Fruit fly (Drosophila melanogaster) whole organism, pupa: ENCODE measurements around the gene Scox.

Source experiments
- CG10348 ChIP-seq: fragments of 200-800 bp; sonication (Bioruptor generic); IDR thresholded peaks from 2 replicates; pipeline ENCODE4 v1.3.6; 2022; ENCODE audit warnings: missing biosample characterization, missing genetic modification characterization
- CG12605 ChIP-seq: fragments of 200-800 bp; sonication (Bioruptor generic); IDR thresholded peaks from 2 replicates; pipeline ENCODE4 v1.3.6; 2022; ENCODE audit warnings: missing biosample characterization, missing genetic modification characterization
- CG13204 ChIP-seq: fragments of 200-800 bp; sonication (Bioruptor generic); optimal IDR thresholded peaks from 2 replicates; lab custom pipeline; 2018; ENCODE audit warnings: missing biosample characterization, mild to moderate bottlenecking, missing genetic modification characterization, moderate library complexity
- CG14655 ChIP-seq: fragments of 200-800 bp; sonication (Bioruptor generic); optimal IDR thresholded peaks from 3 replicates; lab custom pipeline; 2017; ENCODE audit warnings: mild to moderate bottlenecking, missing biosample characterization, missing genetic modification reagents, missing genetic modification characterization
- CG15710 ChIP-seq: fragments of 200-800 bp; sonication (Bioruptor generic); optimal IDR thresholded peaks from 2 replicates; lab custom pipeline; 2018; ENCODE audit warnings: missing biosample characterization, mild to moderate bottlenecking, missing genetic modification characterization, moderate library complexity
- CG17806 ChIP-seq: fragments of 200-800 bp; sonication (Bioruptor generic); optimal IDR thresholded peaks from 2 replicates; lab custom pipeline; 2018; ENCODE audit warnings: missing biosample characterization, mild to moderate bottlenecking, missing genetic modification characterization, moderate library complexity
- CG32121 ChIP-seq: fragments of 200-800 bp; sonication (Bioruptor generic); IDR thresholded peaks from 2 replicates; pipeline ENCODE4 v1.3.6; 2022; ENCODE audit warnings: missing biosample characterization, missing genetic modification characterization
- CG34367 ChIP-seq: fragments of 200-800 bp; sonication (Bioruptor generic); optimal IDR thresholded peaks from 2 replicates; lab custom pipeline; 2018; ENCODE audit warnings: missing biosample characterization, mild to moderate bottlenecking, missing genetic modification characterization
- CG4496 ChIP-seq: fragments of 200-800 bp; sonication (Bioruptor generic); IDR thresholded peaks from 3 replicates; pipeline ENCODE4 v1.3.6; 2022; ENCODE audit warnings: missing biosample characterization, missing genetic modification characterization
- CG8159 ChIP-seq: fragments of 200-800 bp; sonication (Bioruptor generic); optimal IDR thresholded peaks from 3 replicates; lab custom pipeline; 2018; ENCODE audit warnings: missing biosample characterization, mild to moderate bottlenecking, missing genetic modification characterization, moderate library complexity
- CG8301 ChIP-seq: fragments of 200-800 bp; sonication (Bioruptor generic); optimal IDR thresholded peaks from 2 replicates; lab custom pipeline; 2018; ENCODE audit warnings: missing biosample characterization, mild to moderate bottlenecking, missing genetic modification characterization
- CG9948 ChIP-seq: fragments of 200-800 bp; sonication (Bioruptor generic); optimal IDR thresholded peaks from 2 replicates; lab custom pipeline; 2018; ENCODE audit warnings: missing biosample characterization, mild to moderate bottlenecking, missing genetic modification characterization, moderate library complexity
- D1 ChIP-seq: fragments of 200-800 bp; sonication (Bioruptor generic); optimal IDR thresholded peaks from 2 replicates; lab custom pipeline; 2018; ENCODE audit warnings: missing biosample characterization, mild to moderate bottlenecking, missing genetic modification characterization, moderate library complexity
- EcR ChIP-seq: fragments of 200-800 bp; sonication (Bioruptor generic); optimal IDR thresholded peaks from 3 replicates; lab custom pipeline; 2019; ENCODE audit warnings: missing biosample characterization, missing genetic modification characterization, mild to moderate bottlenecking, moderate library complexity, missing genetic modification reagents
- Ets98B ChIP-seq: fragments of 200-800 bp; sonication (Bioruptor generic); IDR thresholded peaks from 2 replicates; pipeline ENCODE4 v1.3.6; 2022; ENCODE audit warnings: missing biosample characterization, missing genetic modification characterization
- Pif1A ChIP-seq: fragments of 200-800 bp; sonication (Bioruptor generic); optimal IDR thresholded peaks from 3 replicates; lab custom pipeline; 2016; ENCODE audit warnings: missing biosample characterization, missing genetic modification characterization
- Pif1B ChIP-seq: fragments of 200-800 bp; sonication (Bioruptor generic); optimal IDR thresholded peaks from 3 replicates; lab custom pipeline; 2016; ENCODE audit warnings: missing biosample characterization, missing genetic modification characterization
- Snoo ChIP-seq: fragments of 200-800 bp; sonication (Bioruptor generic); optimal IDR thresholded peaks from 3 replicates; lab custom pipeline; 2017; ENCODE audit warnings: missing biosample characterization, mild to moderate bottlenecking, missing genetic modification characterization, inconsistent platforms
- fd96Ca ChIP-seq: fragments of 200-800 bp; sonication (Bioruptor generic); IDR thresholded peaks from 3 replicates; pipeline ENCODE4 v1.3.6; 2022; ENCODE audit warnings: missing biosample characterization, missing genetic modification characterization
- gl ChIP-seq: fragments of 200-800 bp; sonication (Bioruptor generic); optimal IDR thresholded peaks from 2 replicates; lab custom pipeline; 2018; ENCODE audit warnings: missing biosample characterization, mild to moderate bottlenecking, missing genetic modification characterization
- rn ChIP-seq: fragments of 200-800 bp; sonication (Bioruptor generic); IDR thresholded peaks from 2 replicates; pipeline ENCODE4 v1.3.6; 2022; ENCODE audit warnings: missing biosample characterization, missing genetic modification characterization

Scox gene

DNA sequence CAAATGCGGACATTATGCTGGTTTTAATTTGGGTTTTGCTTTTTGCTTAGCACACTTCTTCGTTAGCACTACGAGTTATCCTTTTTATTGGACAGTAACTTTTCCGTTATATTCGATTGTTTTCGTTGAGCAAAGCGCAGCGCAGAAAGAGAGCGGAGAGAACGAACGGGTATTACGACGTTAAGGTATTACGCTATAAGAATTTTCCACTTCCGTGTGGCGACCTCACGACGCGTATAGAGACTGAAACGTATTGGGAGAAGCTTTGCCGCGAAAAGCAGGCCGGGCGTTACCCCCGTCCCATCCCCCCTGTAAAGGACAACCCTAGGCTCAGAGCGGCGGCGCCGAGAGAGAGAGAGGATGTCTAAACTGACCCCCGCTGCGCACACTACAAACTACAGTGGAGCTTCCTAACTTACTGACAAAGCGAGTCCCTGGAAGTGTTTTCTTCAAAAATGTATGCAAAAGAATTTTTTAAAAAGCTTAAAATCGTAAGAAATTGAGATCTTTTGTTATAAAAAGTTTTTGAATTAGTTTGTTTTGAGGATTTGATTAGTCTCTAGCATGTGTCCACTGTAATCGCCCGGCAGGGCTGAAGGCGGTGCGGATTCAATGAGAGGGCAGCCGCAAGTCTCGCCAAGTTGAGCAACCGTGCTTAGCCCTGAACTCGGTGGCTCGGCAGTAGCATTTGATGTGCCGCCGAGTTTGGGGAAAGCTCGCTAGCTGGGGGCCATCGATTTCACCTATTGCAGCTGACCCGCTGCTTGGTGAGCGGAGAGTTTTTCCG lies 36.1 kb upstream of the Scox start:
- TF ChIP-seq CG4496 (GFP tag; lab: Robert Waterston, UW) = peak; percentile 94
- TF ChIP-seq CG32121 (GFP tag; lab: Robert Waterston, UW) = peak; percentile 89
- TF ChIP-seq CG12605 = peak; percentile 91
- TF ChIP-seq Snoo (tag; lab: Kevin White, UChicago) = peak; percentile 70
- peak; percentile 88 for TF ChIP-seq CG34367
- peak; percentile 90 for TF ChIP-seq CG8159
- TF ChIP-seq CG17806 (tag; lab: Kevin White, UChicago) = peak; percentile 89
- peak; percentile 38 for TF ChIP-seq EcR (GFP tag; lab: Kevin White, UChicago)
- TF ChIP-seq CG8301 = peak; percentile 81
- TF ChIP-seq CG15710 (tag; lab: Kevin White, UChicago) = peak; percentile 90
- TF ChIP-seq fd96Ca = peak; percentile 90
- TF ChIP-seq CG9948 (tag; lab: Kevin White, UChicago) = peak; percentile 89
- peak; percentile 61; the same call in 1 of the 2 replicates for TF ChIP-seq rn
- TF ChIP-seq D1 (tag; lab: Kevin White, UChicago) = peak; percentile 41
- TF ChIP-seq CG13204 (GFP tag; lab: Kevin White, UChicago) = peak; percentile 69
- peak; percentile 73 for TF ChIP-seq gl
- peak; percentile 83 for TF ChIP-seq CG14655 (GFP tag; lab: Kevin White, UChicago)
- TF ChIP-seq Ets98B (GFP tag; lab: Robert Waterston, UW) = peak; percentile 88
- TF ChIP-seq CG10348 (GFP tag; lab: Robert Waterston, UW) = peak; percentile 76
- peak; percentile 86 for TF ChIP-seq Pif1B (GFP tag; lab: Kevin White, UChicago)
- peak; percentile 90 for TF ChIP-seq Pif1A (GFP tag; lab: Kevin White, UChicago)

DNA sequence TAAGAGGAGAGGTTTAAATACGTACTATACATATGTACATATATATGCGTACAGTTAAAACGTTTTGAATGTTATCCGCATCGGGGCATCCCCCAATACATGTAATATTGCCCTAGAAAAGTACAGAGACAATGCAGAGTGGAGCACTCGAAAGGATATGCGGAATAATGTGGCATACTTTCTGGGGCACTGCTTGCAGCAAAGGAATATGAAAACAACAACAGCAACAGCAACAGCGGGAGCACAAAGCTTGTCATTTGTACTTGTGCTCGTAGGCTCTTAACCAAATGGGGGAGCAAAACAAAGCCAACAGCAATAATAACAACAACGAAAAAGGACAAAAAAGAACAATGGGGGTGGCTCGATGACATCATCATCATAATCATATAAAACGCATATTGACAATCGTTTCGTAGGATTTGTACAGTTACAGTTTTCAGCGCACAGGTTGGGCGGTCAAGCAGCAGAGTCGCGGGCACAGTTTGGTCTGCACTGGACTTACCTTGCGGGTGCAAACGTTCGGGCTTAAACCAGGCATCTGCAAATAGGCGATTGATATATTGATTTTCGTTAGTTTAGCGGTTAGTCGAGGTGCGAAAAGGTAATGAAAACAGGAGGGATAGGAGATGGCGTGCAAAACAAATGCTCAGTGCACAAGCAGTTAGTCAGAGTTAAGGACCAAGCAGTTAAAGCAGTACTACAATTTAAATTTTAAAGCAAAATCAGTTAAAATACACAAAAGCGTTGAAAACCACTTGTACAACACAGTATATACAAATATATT lies 35.1 kb upstream of the Scox start:
- no peak for TF ChIP-seq CG8159
- TF ChIP-seq CG8301 = no peak
- no peak for TF ChIP-seq rn
- TF ChIP-seq fd96Ca = no peak
- no peak for TF ChIP-seq Pif1B (GFP tag; lab: Kevin White, UChicago)
- TF ChIP-seq CG10348 (GFP tag; lab: Robert Waterston, UW) = no peak
- no peak for TF ChIP-seq CG4496 (GFP tag; lab: Robert Waterston, UW)
- TF ChIP-seq Snoo (tag; lab: Kevin White, UChicago) = no peak
- no peak for TF ChIP-seq CG34367

DNA sequence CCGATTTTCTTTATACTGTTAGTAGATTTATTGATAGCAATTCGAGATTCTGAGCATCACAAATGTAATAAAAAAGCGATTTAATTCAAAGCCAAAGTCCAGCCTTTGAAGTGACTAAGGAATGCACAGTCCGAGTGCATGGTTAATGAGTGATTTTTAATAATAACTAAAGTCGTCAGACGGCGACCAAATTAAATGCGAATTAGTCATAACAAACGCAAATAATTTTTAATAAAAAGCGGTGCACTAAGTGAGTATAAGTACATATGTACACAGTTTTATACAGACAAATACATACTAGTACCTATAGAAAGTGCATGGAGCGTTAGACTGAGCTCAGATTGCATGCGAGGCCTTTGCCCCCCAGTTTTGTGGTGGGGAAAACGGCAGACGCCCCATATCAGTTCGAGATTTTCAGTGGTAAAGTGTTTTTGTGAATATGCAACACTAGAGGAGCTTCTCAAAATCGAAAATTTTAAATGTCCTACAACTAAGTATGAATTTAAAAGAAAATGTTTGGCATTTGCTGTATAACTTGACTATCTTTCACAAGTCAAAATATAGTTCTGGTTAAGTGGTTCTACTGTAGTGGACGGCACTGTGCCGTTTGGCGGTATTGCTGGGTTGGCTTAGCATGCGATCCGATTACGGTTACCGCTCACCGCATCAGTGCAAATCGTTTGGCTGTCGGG lies 34.1 kb upstream of the Scox start:
- TF ChIP-seq CG8301 = peak; percentile 16
- TF ChIP-seq CG8159 = no peak
- TF ChIP-seq EcR (GFP tag; lab: Kevin White, UChicago) = no peak
- no peak for TF ChIP-seq Pif1B (GFP tag; lab: Kevin White, UChicago)
- peak; percentile 34 for TF ChIP-seq Pif1A (GFP tag; lab: Kevin White, UChicago)
- no peak for TF ChIP-seq CG9948 (tag; lab: Kevin White, UChicago)
- TF ChIP-seq fd96Ca = peak; percentile 57; the same call in 1 of the 3 replicates
- TF ChIP-seq CG10348 (GFP tag; lab: Robert Waterston, UW) = no peak
- peak; percentile 15 for TF ChIP-seq CG15710 (tag; lab: Kevin White, UChicago)
- no peak for TF ChIP-seq D1 (tag; lab: Kevin White, UChicago)
- TF ChIP-seq CG12605 = peak; percentile 60; the same call in 1 of the 2 replicates
- no peak for TF ChIP-seq CG17806 (tag; lab: Kevin White, UChicago)
- no peak for TF ChIP-seq Snoo (tag; lab: Kevin White, UChicago)
- peak; percentile 45 for TF ChIP-seq CG14655 (GFP tag; lab: Kevin White, UChicago)
- TF ChIP-seq gl = no peak
- peak; percentile 65; the same call in 2 of the 3 replicates for TF ChIP-seq CG4496 (GFP tag; lab: Robert Waterston, UW)
- no peak for TF ChIP-seq CG34367
- no peak for TF ChIP-seq rn
- TF ChIP-seq Ets98B (GFP tag; lab: Robert Waterston, UW) = peak; percentile 75
- TF ChIP-seq CG13204 (GFP tag; lab: Kevin White, UChicago) = no peak
- peak; percentile 49; the same call in 1 of the 2 replicates for TF ChIP-seq CG32121 (GFP tag; lab: Robert Waterston, UW)
- TF ChIP-seq, all 21 proteins: peak for 9

DNA sequence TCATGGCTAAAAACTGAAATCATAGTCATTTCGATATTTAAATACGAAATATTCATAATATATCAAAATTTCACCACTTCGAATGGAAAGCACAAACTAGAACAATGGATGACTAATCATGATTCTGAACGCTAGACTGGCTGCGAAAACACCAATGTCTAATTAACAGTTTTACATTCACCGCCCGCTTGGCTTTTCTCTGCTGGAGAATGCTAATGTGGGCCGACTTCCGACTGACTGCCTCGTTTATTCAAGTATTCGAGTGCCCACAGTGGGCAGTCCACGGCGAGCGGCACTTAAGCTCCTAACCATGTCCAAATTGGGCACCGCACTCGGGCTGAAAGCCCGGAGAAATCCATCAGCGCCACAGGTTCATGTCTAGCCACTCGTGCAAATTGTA lies 33.3 kb upstream of the Scox start:
- TF ChIP-seq CG12605 (no peak), CG17806 (tag; lab: Kevin White, UChicago) (no peak), CG14655 (GFP tag; lab: Kevin White, UChicago) (no peak), gl (no peak), CG34367 (no peak), Pif1A (GFP tag; lab: Kevin White, UChicago) (no peak), Ets98B (GFP tag; lab: Robert Waterston, UW) (no peak), CG4496 (GFP tag; lab: Robert Waterston, UW) (no peak), CG9948 (tag; lab: Kevin White, UChicago) (no peak), CG8301 (no peak), D1 (tag; lab: Kevin White, UChicago) (no peak), Snoo (tag; lab: Kevin White, UChicago) (no peak), CG13204 (GFP tag; lab: Kevin White, UChicago) (no peak), Pif1B (GFP tag; lab: Kevin White, UChicago) (no peak), CG10348 (GFP tag; lab: Robert Waterston, UW) (no peak), rn (no peak), EcR (GFP tag; lab: Kevin White, UChicago) (no peak), CG32121 (GFP tag; lab: Robert Waterston, UW) (no peak), CG8159 (no peak)
